Fruit fly (Drosophila melanogaster): ENCODE measurements around the gene twit.

twit gene

DNA sequence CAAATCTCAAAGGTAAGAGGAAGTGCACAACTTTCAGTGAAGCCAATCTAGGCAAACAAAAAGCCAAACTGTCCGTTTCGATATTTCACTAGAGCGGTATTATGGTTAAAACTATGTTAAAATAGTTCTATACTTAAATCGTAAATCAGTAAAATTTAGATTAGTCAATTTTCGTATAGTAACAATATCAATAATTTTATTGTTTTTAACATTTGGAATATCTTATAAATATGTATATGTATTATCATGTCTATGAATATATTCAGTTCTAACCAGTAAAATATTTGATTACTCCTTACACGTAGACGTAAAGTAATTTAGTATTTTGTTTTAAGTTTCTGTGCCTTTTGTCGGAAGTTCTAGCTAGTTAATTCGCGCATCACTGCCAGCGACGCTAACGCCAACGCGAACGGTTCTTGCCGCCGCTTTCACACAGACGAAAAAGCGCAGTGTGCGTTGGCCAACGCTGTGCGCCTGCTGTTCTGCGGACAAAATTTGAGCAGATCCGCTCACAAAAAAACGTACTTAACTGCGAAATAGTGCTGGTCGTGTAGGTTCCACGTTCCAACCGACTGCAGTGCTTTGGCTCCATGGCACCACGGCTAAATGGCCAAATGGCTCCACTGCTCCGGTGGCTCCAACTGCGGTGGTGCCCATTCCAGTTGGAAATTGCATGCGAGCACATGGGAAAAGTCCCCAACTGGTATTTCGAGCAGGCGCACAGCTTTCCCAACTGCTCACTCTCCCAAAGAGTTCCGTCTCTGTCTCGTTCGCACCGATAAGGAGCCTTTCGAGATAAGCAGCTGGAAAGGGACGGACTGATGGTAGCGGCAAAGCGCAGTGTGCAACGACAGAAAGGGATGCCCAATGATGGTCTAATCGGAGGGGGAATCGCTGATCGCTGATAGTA is 28.9 kb upstream of the twit start (continued):
- TF ChIP-seq ken (GFP tag; IDR thresholded peaks at IDR 0.05) (0 out of 3 replicates have a peak, but pooled peaks have one; percentile 10), Deaf1 (tag; optimal IDR thresholded peaks at IDR 0.05) (peak; percentile 29), Nf-YC (tag; optimal IDR thresholded peaks at IDR 0.05) (peak; percentile 16), Spps (tag; optimal IDR thresholded peaks at IDR 0.05) (no peak), cg (GFP tag; optimal IDR thresholded peaks at IDR 0.05) (peak; percentile 17), schlank (tag; optimal IDR thresholded peaks at IDR 0.05) (no peak), H2.0 (GFP tag; IDR thresholded peaks at IDR 0.05) (peak; percentile 33; the same call in 1 of the 2 replicates), CG18262 (tag; optimal IDR thresholded peaks at IDR 0.05) (peak; percentile 46), seq (GFP tag; IDR thresholded peaks at IDR 0.05) (no peak), CG17612 (GFP tag; IDR thresholded peaks at IDR 0.05) (no peak), CHES-1-like (GFP tag; optimal IDR thresholded peaks at IDR 0.05) (no peak), dmrt11E (tag; optimal IDR thresholded peaks at IDR 0.05) (peak; percentile 13), pfk (GFP tag; optimal IDR thresholded peaks at IDR 0.05) (peak; percentile 19), CG8089 (GFP tag; optimal IDR thresholded peaks at IDR 0.05) (peak; percentile 34), CG14860 (GFP tag; IDR thresholded peaks at IDR 0.05; ENCODE audit: partially characterized antibody) (no peak; the same call in 2 of the 3 replicates), CG30403 (GFP tag; optimal IDR thresholded peaks at IDR 0.05) (peak; percentile 42), Stat92E (GFP tag; optimal IDR thresholded peaks at IDR 0.05) (peak in 1 of 3 experiments; percentile 73), CG12391 (tag; optimal IDR thresholded peaks at IDR 0.05) (peak; percentile 48), scrt (GFP tag; optimal IDR thresholded peaks at IDR 0.05) (no peak), CG4424 (GFP tag; optimal IDR thresholded peaks at IDR 0.05) (peak; percentile 32), CG9797 (GFP tag; optimal IDR thresholded peaks at IDR 0.05) (peak; percentile 5), ham (GFP tag; IDR thresholded peaks at IDR 0.05) (no peak), abd-A (tag; optimal IDR thresholded peaks at IDR 0.05) (peak; percentile 89), chm (GFP tag; IDR thresholded peaks at IDR 0.05) (0 out of 2 replicates have a peak, but pooled peaks have one; percentile 38), Oaz (GFP tag; IDR thresholded peaks at IDR 0.05) (peak; percentile 23; the same call in 1 of the 2 replicates), pita (GFP tag; optimal IDR thresholded peaks at IDR 0.05) (no peak), HLHmδ (GFP tag; optimal IDR thresholded peaks at IDR 0.05) (peak; percentile 73), Gug (GFP tag; IDR thresholded peaks at IDR 0.05) (no peak; the same call in 3 of the 4 replicates), D (optimal IDR thresholded peaks at IDR 0.05) (no peak), D (GFP tag; optimal IDR thresholded peaks at IDR 0.05) (peak; percentile 13), Neu2 (GFP tag; optimal IDR thresholded peaks at IDR 0.05; ENCODE audit: borderline replicate concordance) (no peak), CG8478 (optimal IDR thresholded peaks at IDR 0.05) (peak; percentile 93), tx (GFP tag; optimal IDR thresholded peaks at IDR 0.05) (no peak), phol (tag; optimal IDR thresholded peaks at IDR 0.05) (peak; percentile 24), tap (tag; optimal IDR thresholded peaks at IDR 0.05) (peak; percentile 12), Poxn (GFP tag; IDR thresholded peaks at IDR 0.05) (no peak), CG2712 (tag; optimal IDR thresholded peaks at IDR 0.05) (peak; percentile 25), Gsc (GFP tag; IDR thresholded peaks at IDR 0.05) (no peak), CG7745 (tag; optimal IDR thresholded peaks at IDR 0.05) (peak; percentile 3), tup (GFP tag; optimal IDR thresholded peaks at IDR 0.05) (no peak), C15 (GFP tag; IDR thresholded peaks at IDR 0.05) (no peak), gro (GFP tag; optimal IDR thresholded peaks at IDR 0.05) (no peak), CkIIα-i1 (GFP tag; IDR thresholded peaks at IDR 0.05) (no peak), zen (tag; optimal IDR thresholded peaks at IDR 0.05) (no peak), bab2 (GFP tag; optimal IDR thresholded peaks at IDR 0.05) (no peak), Drgx (GFP tag; IDR thresholded peaks at IDR 0.05) (peak; percentile 70), unpg (GFP tag; optimal IDR thresholded peaks at IDR 0.05) (no peak), Lpt (GFP tag; optimal IDR thresholded peaks at IDR 0.05) (no peak), CG32772 (GFP tag; IDR thresholded peaks at IDR 0.05) (no peak)

Measured in whole organism, embryonic.